Worm (Caenorhabditis elegans): Measurements from ENCODE around the gene R01B10.2.

ce11 chrV:6007927-6008326, 33.3 kb downstream of the R01B10.2 start:
- no peak for TF ChIP-seq K12H6.12 (tag; optimal IDR thresholded peaks at IDR 0.05)
- no peak for TF ChIP-seq hmg-1.2 (GFP tag; IDR thresholded peaks at IDR 0.05)
- TF ChIP-seq snpc-4 (GFP tag; optimal IDR thresholded peaks at IDR 0.05), result no peak
- TF ChIP-seq snpc-4 (tag; optimal IDR thresholded peaks at IDR 0.05), result no peak
- TF ChIP-seq lsy-27 (tag; optimal IDR thresholded peaks at IDR 0.05; ENCODE audit: borderline replicate concordance, insufficient read depth), result no peak
- no peak for TF ChIP-seq egl-44 (GFP tag; IDR thresholded peaks at IDR 0.05)
- TF ChIP-seq ceh-40 (GFP tag; IDR thresholded peaks at IDR 0.05), result no peak
- TF ChIP-seq bed-1 (GFP tag; IDR thresholded peaks at IDR 0.05), result no peak
- TF ChIP-seq ztf-26 (tag; optimal IDR thresholded peaks at IDR 0.05), result no peak
- no peak for TF ChIP-seq F49E8.2 (tag; optimal IDR thresholded peaks at IDR 0.05; ENCODE audit: insufficient read depth)
- TF ChIP-seq cebp-2 (GFP tag; IDR thresholded peaks at IDR 0.05), result no peak
- TF ChIP-seq nfyb-1 (GFP tag; IDR thresholded peaks at IDR 0.05), result no peak
- no peak for TF ChIP-seq ztf-6 (GFP tag; IDR thresholded peaks at IDR 0.05)
- TF ChIP-seq mes-4 (tag; optimal IDR thresholded peaks at IDR 0.05), result no peak

Data from whole organism, young adult.